Worm (Caenorhabditis elegans): ENCODE results near the gene C15H11.10.

Gene C15H11.10

ce11 chrV:14440841-14441240 lies 48.9 kb downstream of the C15H11.10 start, which contains the start of gene F23B12.4:
Gene F23B12.4 (plus strand): TSS chrV:14441141.
- TF ChIP-seq him-1 (tag; optimal IDR thresholded peaks at IDR 0.05) (no peak), W03F9.2 (tag; optimal IDR thresholded peaks at IDR 0.05) (no peak), dao-5 (tag; optimal IDR thresholded peaks at IDR 0.05) (no peak)
